Fruit fly (Drosophila melanogaster) whole organism, embryonic: ENCODE measurements around the gene Jupiter.
A peak's percentile ranks its signal among the peaks of the same experiment; 100 is the strongest.

Experiments used
- B-H1 ChIP-seq: fragments of 200-800 bp; sonication (Bioruptor generic); IDR thresholded peaks from 3 replicates; pipeline ENCODE4 v1.3.6; 2022; ENCODE audit warnings: missing biosample characterization, missing genetic modification characterization
- CG11456 ChIP-seq: fragments of 200-800 bp; sonication (Bioruptor generic); IDR thresholded peaks from 3 replicates; pipeline ENCODE4 v1.3.6; 2022; ENCODE audit warnings: missing biosample characterization, missing genetic modification characterization
- CG11695 ChIP-seq: fragments of 200-800 bp; sonication (Bioruptor generic); IDR thresholded peaks from 3 replicates; pipeline ENCODE4 v1.3.6; 2022; ENCODE audit warnings: missing biosample characterization, missing genetic modification characterization
- CG12104 ChIP-seq: fragments of 200-800 bp; sonication (Bioruptor generic); optimal IDR thresholded peaks from 3 replicates; lab custom pipeline; 2016; ENCODE audit warnings: missing biosample characterization, missing genetic modification characterization
- CG12391 ChIP-seq: fragments of 200-800 bp; sonication (Bioruptor generic); optimal IDR thresholded peaks from 3 replicates; lab custom pipeline; 2018; ENCODE audit warnings: missing biosample characterization, mild to moderate bottlenecking, missing genetic modification characterization, moderate library complexity
- CG13624 ChIP-seq: fragments of 200-800 bp; sonication (Bioruptor generic); optimal IDR thresholded peaks from 2 replicates; lab custom pipeline; 2016; ENCODE audit warnings: missing biosample characterization, missing genetic modification characterization
- CG15514 ChIP-seq: fragments of 200-800 bp; sonication (Bioruptor generic); optimal IDR thresholded peaks from 3 replicates; lab custom pipeline; 2017; ENCODE audit warnings: missing biosample characterization, missing genetic modification characterization, mild to moderate bottlenecking, moderate library complexity, missing genetic modification reagents
- CG17361 ChIP-seq: fragments of 200-800 bp; sonication (Bioruptor generic); IDR thresholded peaks from 3 replicates; pipeline ENCODE4 v1.3.6; 2022; ENCODE audit warnings: missing biosample characterization, missing genetic modification characterization
- CG17829 ChIP-seq: fragments of 200-800 bp; optimal IDR thresholded peaks from 2 replicates; lab custom pipeline; 2019; ENCODE audit warnings: missing biosample characterization, mild to moderate bottlenecking, missing genetic modification characterization, moderate library complexity
- CG18262 ChIP-seq: fragments of 200-800 bp; optimal IDR thresholded peaks from 3 replicates; lab custom pipeline; 2019; ENCODE audit warnings: missing biosample characterization, mild to moderate bottlenecking, missing genetic modification characterization, moderate library complexity
- CG2875 ChIP-seq: fragments of 200-800 bp; sonication (Bioruptor generic); optimal IDR thresholded peaks from 2 replicates; lab custom pipeline; 2017; ENCODE audit warnings: missing biosample characterization, mild to moderate bottlenecking, missing genetic modification characterization, missing genetic modification reagents
- CG33213 ChIP-seq: fragments of 200-800 bp; sonication (Bioruptor generic); optimal IDR thresholded peaks from 3 replicates; lab custom pipeline; 2016; ENCODE audit warnings: missing biosample characterization, missing genetic modification characterization
- CG34422 ChIP-seq: fragments of 200-800 bp; sonication (Bioruptor generic); IDR thresholded peaks from 3 replicates; pipeline ENCODE4 v1.3.6; 2022; ENCODE audit warnings: missing biosample characterization, missing genetic modification characterization
- CG6683 ChIP-seq: fragments of 200-800 bp; sonication (Bioruptor generic); optimal IDR thresholded peaks from 2 replicates; lab custom pipeline; 2017; ENCODE audit warnings: missing biosample characterization, mild to moderate bottlenecking, missing genetic modification characterization, missing genetic modification reagents
- CG7556 ChIP-seq: fragments of 200-800 bp; sonication (Bioruptor generic); optimal IDR thresholded peaks from 2 replicates; lab custom pipeline; 2017; ENCODE audit warnings: missing biosample characterization, mild to moderate bottlenecking, missing genetic modification characterization
- CG8924 ChIP-seq: fragments of 200-800 bp; optimal IDR thresholded peaks from 3 replicates; lab custom pipeline; 2019; ENCODE audit warnings: missing biosample characterization, mild to moderate bottlenecking, missing genetic modification characterization, moderate library complexity
- Chrac-16 ChIP-seq: fragments of 200-800 bp; sonication (Bioruptor generic); optimal IDR thresholded peaks from 3 replicates; lab custom pipeline; 2016; ENCODE audit warnings: missing biosample characterization, missing genetic modification characterization
- D19A ChIP-seq: fragments of 200-800 bp; optimal IDR thresholded peaks from 3 replicates; lab custom pipeline; 2019; ENCODE audit warnings: missing biosample characterization, mild to moderate bottlenecking, missing genetic modification characterization, moderate library complexity
- Deaf1 ChIP-seq: fragments of 200-800 bp; optimal IDR thresholded peaks from 3 replicates; lab custom pipeline; 2019; ENCODE audit warnings: missing biosample characterization, mild to moderate bottlenecking, missing genetic modification characterization, moderate library complexity
- Dip3 ChIP-seq: fragments of 200-800 bp; sonication (Bioruptor generic); optimal IDR thresholded peaks from 3 replicates; lab custom pipeline; 2016; ENCODE audit warnings: missing biosample characterization, missing genetic modification characterization
- Eip74EF ChIP-seq, 2 experiments: fragments of 200-800 bp in 1 of 2; fragments of >200 bp in 1 of 2; sonication (Bioruptor generic) in 1 of 2; optimal IDR thresholded peaks; 2 replicates each; lab custom pipeline; 2017 to 2019; ENCODE audit warnings: missing biosample characterization in 2 of 2, missing genetic modification characterization in 2 of 2, mild to moderate bottlenecking in 1 of 2, moderate library complexity in 1 of 2
- Fer3 ChIP-seq: fragments of 200-800 bp; sonication (Bioruptor generic); optimal IDR thresholded peaks from 2 replicates; lab custom pipeline; 2018; ENCODE audit warnings: missing biosample characterization, mild to moderate bottlenecking, missing genetic modification characterization, moderate library complexity
- Hr51 ChIP-seq, 2 experiments: fragments of 200-800 bp; sonication (Bioruptor generic); optimal IDR thresholded peaks; 2 replicates in 1 of 2; 3 replicates in 1 of 2; lab custom pipeline; 2016 to 2018; ENCODE audit warnings: missing biosample characterization in 2 of 2, missing genetic modification characterization in 2 of 2, mild to moderate bottlenecking in 1 of 2, moderate library complexity in 1 of 2
- Hr78 ChIP-seq, 2 experiments: fragments of 200-800 bp in 1 of 2; fragments of >200 bp in 1 of 2; sonication (Bioruptor generic) in 1 of 2; optimal IDR thresholded peaks; 2 replicates each; lab custom pipeline; 2017 to 2019; ENCODE audit warnings: missing biosample characterization in 2 of 2, missing genetic modification characterization in 2 of 2, mild to moderate bottlenecking in 1 of 2, moderate library complexity in 1 of 2
- Nf-YB ChIP-seq: fragments of 200-800 bp; sonication (Bioruptor generic); optimal IDR thresholded peaks from 3 replicates; lab custom pipeline; 2019; ENCODE audit warnings: missing biosample characterization, mild to moderate bottlenecking, missing genetic modification characterization, moderate library complexity
- Nf-YC ChIP-seq: fragments of 200-800 bp; optimal IDR thresholded peaks from 3 replicates; lab custom pipeline; 2019; ENCODE audit warnings: missing biosample characterization, mild to moderate bottlenecking, missing genetic modification characterization, moderate library complexity
- Ptx1 ChIP-seq: fragments of 200-800 bp; sonication (Bioruptor generic); IDR thresholded peaks from 2 replicates; pipeline ENCODE4 v1.3.6; 2022; ENCODE audit warnings: missing biosample characterization, missing genetic modification characterization
- Ravus ChIP-seq: fragments of 200-800 bp; sonication (Bioruptor generic); IDR thresholded peaks from 2 replicates; pipeline ENCODE4 v1.3.6; 2022; ENCODE audit warnings: missing biosample characterization, missing genetic modification characterization
- Ssrp ChIP-seq: fragments of 200-800 bp; sonication (Bioruptor generic); optimal IDR thresholded peaks from 2 replicates; lab custom pipeline; 2018; ENCODE audit warnings: missing biosample characterization, mild to moderate bottlenecking, missing genetic modification characterization, moderate library complexity
- bab2 ChIP-seq: fragments of 200-800 bp; sonication (Bioruptor generic); optimal IDR thresholded peaks from 2 replicates; lab custom pipeline; 2016; ENCODE audit warnings: missing biosample characterization, missing genetic modification characterization
- bcd ChIP-seq: fragments of 200-800 bp; sonication (Bioruptor generic); optimal IDR thresholded peaks from 2 replicates; lab custom pipeline; 2017; ENCODE audit warnings: missing biosample characterization, mild to moderate bottlenecking, missing genetic modification characterization
- chn ChIP-seq: fragments of 200-800 bp; sonication (Bioruptor generic); optimal IDR thresholded peaks from 2 replicates; lab custom pipeline; 2016; ENCODE audit warnings: missing biosample characterization, missing genetic modification characterization
- cwo ChIP-seq: fragments of 200-800 bp; sonication (Bioruptor generic); optimal IDR thresholded peaks from 3 replicates; lab custom pipeline; 2017; ENCODE audit warnings: missing biosample characterization, missing genetic modification characterization, mild to moderate bottlenecking, moderate library complexity, missing genetic modification reagents
- dmrt99B ChIP-seq: fragments of 200-800 bp; sonication (Bioruptor generic); optimal IDR thresholded peaks from 2 replicates; lab custom pipeline; 2018; ENCODE audit warnings: missing biosample characterization, mild to moderate bottlenecking, missing genetic modification characterization, moderate library complexity
- dysf ChIP-seq: fragments of 200-800 bp; sonication (Bioruptor generic); IDR thresholded peaks from 3 replicates; pipeline ENCODE4 v1.3.6; 2022; ENCODE audit warnings: missing biosample characterization, missing genetic modification characterization
- eve ChIP-seq, 2 experiments: fragments of >200 bp; optimal IDR thresholded peaks; 2 replicates each; lab custom pipeline; 2017; ENCODE audit warnings: missing biosample characterization in 2 of 2, missing genetic modification characterization in 2 of 2
- gcm ChIP-seq: fragments of 200-800 bp; sonication (Bioruptor generic); optimal IDR thresholded peaks from 2 replicates; lab custom pipeline; 2019; ENCODE audit warnings: missing biosample characterization, mild to moderate bottlenecking, missing genetic modification characterization, moderate library complexity
- gfzf ChIP-seq: fragments of 200-800 bp; sonication (Bioruptor generic); optimal IDR thresholded peaks from 2 replicates; lab custom pipeline; 2016; ENCODE audit warnings: missing biosample characterization, mild to moderate bottlenecking, missing genetic modification characterization, moderate library complexity
- ind ChIP-seq: fragments of 200-800 bp; sonication (Bioruptor generic); optimal IDR thresholded peaks from 3 replicates; lab custom pipeline; 2016; ENCODE audit warnings: missing biosample characterization, missing genetic modification characterization
- kah ChIP-seq: fragments of 200-800 bp; sonication (Bioruptor generic); optimal IDR thresholded peaks from 2 replicates; lab custom pipeline; 2018; ENCODE audit warnings: missing biosample characterization, mild to moderate bottlenecking, missing genetic modification characterization
- lab ChIP-seq: fragments of 200-800 bp; sonication (Bioruptor generic); optimal IDR thresholded peaks from 3 replicates; lab custom pipeline; 2017; ENCODE audit warnings: missing biosample characterization, missing genetic modification characterization, mild to moderate bottlenecking, moderate library complexity, missing genetic modification reagents
- row ChIP-seq: fragments of 200-800 bp; sonication (Bioruptor generic); IDR thresholded peaks from 3 replicates; pipeline ENCODE4 v1.3.6; 2022; ENCODE audit warnings: missing biosample characterization, missing genetic modification characterization
- salm ChIP-seq: fragments of 200-800 bp; sonication (Bioruptor generic); optimal IDR thresholded peaks from 2 replicates; lab custom pipeline; 2018; ENCODE audit warnings: missing biosample characterization, mild to moderate bottlenecking, missing genetic modification characterization
- sens ChIP-seq: fragments of 200-800 bp; sonication (Bioruptor generic); peaks from one replicate; lab custom pipeline; 2016; ENCODE audit warnings: missing biosample characterization, missing genetic modification characterization
- seq ChIP-seq: fragments of 200-800 bp; sonication (Bioruptor generic); IDR thresholded peaks from 2 replicates; pipeline ENCODE4 v1.3.6; 2022; ENCODE audit warnings: missing biosample characterization, missing genetic modification characterization
- shn ChIP-seq: fragments of 200-800 bp; sonication (Bioruptor generic); optimal IDR thresholded peaks from 3 replicates; lab custom pipeline; 2016; ENCODE audit warnings: missing biosample characterization, missing genetic modification characterization
- sisA ChIP-seq: fragments of 200-800 bp; sonication (Bioruptor generic); IDR thresholded peaks from 2 replicates; pipeline ENCODE4 v1.3.6; 2022; ENCODE audit warnings: missing biosample characterization, missing genetic modification characterization
- ssp ChIP-seq: fragments of 200-800 bp; sonication (Bioruptor generic); IDR thresholded peaks from 2 replicates; pipeline ENCODE4 v1.3.6; 2022; ENCODE audit warnings: missing biosample characterization, missing genetic modification characterization
- tgo ChIP-seq: fragments of 200-800 bp; sonication (Bioruptor generic); IDR thresholded peaks from 3 replicates; pipeline ENCODE4 v1.3.6; 2022; ENCODE audit warnings: missing biosample characterization, missing genetic modification characterization
- ttk ChIP-seq: fragments of 200-800 bp; sonication (Bioruptor generic); IDR thresholded peaks from 2 replicates; pipeline ENCODE4 v2.1.2; 2022; ENCODE audit warnings: missing biosample characterization, missing genetic modification characterization

Jupiter gene

dm6 chr3R:11663441-11663840, 43.7 kb upstream of the Jupiter start:
- peak in 1 of 2 experiments; percentile 83 for TF ChIP-seq Hr51 (GFP tag; optimal IDR thresholded peaks at IDR 0.05; lab: Kevin White, UChicago)
- peak; percentile 68 for TF ChIP-seq CG18262 (tag; lab: Kevin White, UChicago)
- peak; percentile 62 for TF ChIP-seq Ptx1
- no peak for TF ChIP-seq CG33213
- TF ChIP-seq Ravus = no peak
- peak; percentile 69 for TF ChIP-seq CG8924 (tag; lab: Kevin White, UChicago)
- TF ChIP-seq sisA (GFP tag; lab: Robert Waterston, UW) = peak; percentile 35; the same call in 1 of the 2 replicates
- peak; percentile 19 for TF ChIP-seq CG2875 (GFP tag; lab: Kevin White, UChicago)
- peak; percentile 64; the same call in 2 of the 3 replicates for TF ChIP-seq CG17361
- no peak; the same call in 2 of the 3 replicates for TF ChIP-seq B-H1 (GFP tag; lab: Robert Waterston, UW)
- peak; percentile 82 for TF ChIP-seq dmrt99B (tag; lab: Kevin White, UChicago)
- TF ChIP-seq Nf-YB (GFP tag; lab: Kevin White, UChicago) = peak; percentile 3
- TF ChIP-seq Eip74EF (GFP tag; optimal IDR thresholded peaks at IDR 0.05; lab: Kevin White, UChicago) = peak in 1 of 2 experiments; percentile 65
- peak; percentile 12 for TF ChIP-seq Deaf1 (tag; lab: Kevin White, UChicago)
- TF ChIP-seq CG15514 (GFP tag; lab: Kevin White, UChicago) = no peak
- peak; percentile 31 for TF ChIP-seq cwo
- TF ChIP-seq bab2 (GFP tag; lab: Kevin White, UChicago) = no peak
- no peak for TF ChIP-seq CG11456 (GFP tag; lab: Robert Waterston, UW)
- peak; percentile 38; the same call in 1 of the 3 replicates for TF ChIP-seq dysf (GFP tag; lab: Robert Waterston, UW)
- peak; percentile 29 for TF ChIP-seq Fer3 (tag; lab: Kevin White, UChicago)
- TF ChIP-seq chn (GFP tag; lab: Kevin White, UChicago) = no peak
- TF ChIP-seq row (GFP tag; lab: Robert Waterston, UW) = peak; percentile 61
- TF ChIP-seq lab (GFP tag; lab: Kevin White, UChicago) = peak; percentile 48
- TF ChIP-seq CG12391 (tag; lab: Kevin White, UChicago) = peak; percentile 65
- peak; percentile 37 for TF ChIP-seq CG12104 (GFP tag; lab: Kevin White, UChicago)
- TF ChIP-seq CG13624 (GFP tag; lab: Kevin White, UChicago) = no peak
- peak; percentile 35; the same call in 1 of the 2 replicates for TF ChIP-seq ttk (GFP tag; lab: Robert Waterston, UW)
- TF ChIP-seq Hr78 (GFP tag; optimal IDR thresholded peaks at IDR 0.05; lab: Kevin White, UChicago) = peak in 1 of 2 experiments; percentile 64
- TF ChIP-seq Chrac-16 (GFP tag; lab: Kevin White, UChicago) = no peak
- TF ChIP-seq gcm = peak; percentile 27
- no peak for TF ChIP-seq shn (GFP tag; lab: Kevin White, UChicago)
- TF ChIP-seq eve (GFP tag; optimal IDR thresholded peaks at IDR 0.05; lab: Kevin White, UChicago) = no peak
- no peak for TF ChIP-seq seq (GFP tag; lab: Robert Waterston, UW)
- TF ChIP-seq CG6683 (GFP tag; lab: Kevin White, UChicago) = no peak
- 0 out of 3 replicates have a peak, but pooled peaks have one; percentile 34 for TF ChIP-seq CG34422 (GFP tag; lab: Robert Waterston, UW)
- peak; percentile 47 for TF ChIP-seq CG17829 (tag; lab: Kevin White, UChicago)
- peak; percentile 34 for TF ChIP-seq ind (GFP tag; lab: Kevin White, UChicago)
- peak; percentile 8 for TF ChIP-seq kah
- TF ChIP-seq Nf-YC = peak; percentile 37
- peak; percentile 44 for TF ChIP-seq salm (tag; lab: Kevin White, UChicago)
- TF ChIP-seq bcd (GFP tag; lab: Kevin White, UChicago) = peak; percentile 7
- peak; percentile 13 for TF ChIP-seq sens (GFP tag; lab: Kevin White, UChicago)
- 0 out of 3 replicates have a peak, but pooled peaks have one; percentile 11 for TF ChIP-seq CG11695 (GFP tag; lab: Robert Waterston, UW)
- TF ChIP-seq ssp (GFP tag; lab: Robert Waterston, UW) = no peak
- peak; percentile 57 for TF ChIP-seq CG7556 (GFP tag; lab: Kevin White, UChicago)
- no peak for TF ChIP-seq Dip3
- no peak for TF ChIP-seq gfzf (GFP tag; lab: Kevin White, UChicago)
- peak; percentile 50 for TF ChIP-seq D19A (tag; lab: Kevin White, UChicago)
- TF ChIP-seq tgo (GFP tag; lab: Robert Waterston, UW) = peak; percentile 39; the same call in 1 of the 3 replicates
- TF ChIP-seq Ssrp = peak; percentile 35
